Fruit fly (Drosophila melanogaster) whole organism, prepupa: Measurements from ENCODE around the gene CG12535.

Source experiments
- Blimp-1 ChIP-seq: fragments of 200-800 bp; sonication (Bioruptor generic); optimal IDR thresholded peaks from 3 replicates; lab custom pipeline; 2017; ENCODE audit warnings: missing biosample characterization, missing genetic modification characterization, mild to moderate bottlenecking, moderate library complexity, missing genetic modification reagents
- CG10669 ChIP-seq: fragments of 200-800 bp; sonication (Bioruptor generic); optimal IDR thresholded peaks from 3 replicates; lab custom pipeline; 2018; ENCODE audit warnings: missing biosample characterization, mild to moderate bottlenecking, missing genetic modification characterization, moderate library complexity
- CG11294 ChIP-seq: fragments of 200-800 bp; sonication (Bioruptor generic); IDR thresholded peaks from 2 replicates; pipeline ENCODE4 v1.3.6; 2022; ENCODE audit warnings: missing biosample characterization, missing genetic modification characterization
- CG11762 ChIP-seq: fragments of 200-800 bp; sonication (Bioruptor generic); optimal IDR thresholded peaks from 3 replicates; lab custom pipeline; 2016; ENCODE audit warnings: missing biosample characterization, missing genetic modification characterization; ENCODE audit not compliant: insufficient read depth
- CG15336 ChIP-seq: fragments of 200-800 bp; sonication (Bioruptor generic); IDR thresholded peaks from 2 replicates; pipeline ENCODE4 v1.3.6; 2022; ENCODE audit warnings: missing biosample characterization, missing genetic modification characterization
- CG1621 ChIP-seq: fragments of 200-800 bp; sonication (Bioruptor generic); optimal IDR thresholded peaks from 3 replicates; lab custom pipeline; 2018; ENCODE audit warnings: missing biosample characterization, mild to moderate bottlenecking, missing genetic modification characterization
- CG3032 ChIP-seq: fragments of 200-800 bp; optimal IDR thresholded peaks from 2 replicates; lab custom pipeline; 2019; ENCODE audit warnings: missing biosample characterization, mild to moderate bottlenecking, missing genetic modification characterization, moderate library complexity
- CG34406 ChIP-seq: fragments of 200-800 bp; sonication (Bioruptor generic); optimal IDR thresholded peaks from 3 replicates; lab custom pipeline; 2016; ENCODE audit warnings: missing biosample characterization, missing genetic modification characterization
- CG3919 ChIP-seq: fragments of 200-800 bp; sonication (Bioruptor generic); optimal IDR thresholded peaks from 3 replicates; lab custom pipeline; 2016; ENCODE audit warnings: missing biosample characterization, missing genetic modification characterization
- CG4318 ChIP-seq: fragments of 200-800 bp; sonication (Bioruptor generic); optimal IDR thresholded peaks from 3 replicates; lab custom pipeline; 2017; ENCODE audit warnings: missing biosample characterization, mild to moderate bottlenecking, missing genetic modification characterization
- CG6854 ChIP-seq: fragments of 200-800 bp; sonication (Bioruptor generic); optimal IDR thresholded peaks from 2 replicates; lab custom pipeline; 2017; ENCODE audit warnings: missing biosample characterization, mild to moderate bottlenecking, missing genetic modification characterization
- CG7368 ChIP-seq: fragments of 200-800 bp; sonication (Bioruptor generic); optimal IDR thresholded peaks from 3 replicates; lab custom pipeline; 2016; ENCODE audit warnings: missing biosample characterization, missing genetic modification characterization
- CG8119 ChIP-seq: fragments of 200-800 bp; sonication (Bioruptor generic); IDR thresholded peaks from 3 replicates; pipeline ENCODE4 v1.3.6; 2022; ENCODE audit warnings: missing biosample characterization, missing genetic modification characterization
- CG8319 ChIP-seq: fragments of 200-800 bp; sonication (Bioruptor generic); optimal IDR thresholded peaks from 3 replicates; lab custom pipeline; 2016; ENCODE audit warnings: missing biosample characterization, missing genetic modification characterization
- CG8632 ChIP-seq: fragments of 200-800 bp; sonication (Bioruptor generic); optimal IDR thresholded peaks from 3 replicates; lab custom pipeline; 2016; ENCODE audit warnings: missing biosample characterization, missing genetic modification characterization
- CG9139 ChIP-seq: fragments of 200-800 bp; sonication (Bioruptor generic); optimal IDR thresholded peaks from 3 replicates; lab custom pipeline; 2017; ENCODE audit warnings: missing biosample characterization, mild to moderate bottlenecking, missing genetic modification characterization
- Eip75B ChIP-seq: fragments of 200-800 bp; sonication (Bioruptor generic); optimal IDR thresholded peaks from 3 replicates; lab custom pipeline; 2016; ENCODE audit warnings: missing biosample characterization, missing genetic modification characterization
- Gug ChIP-seq: fragments of 200-800 bp; sonication (Bioruptor generic); IDR thresholded peaks from 2 replicates; pipeline ENCODE4 v1.3.6; 2022; ENCODE audit warnings: missing biosample characterization, missing genetic modification characterization
- Hr38 ChIP-seq: sonication (Bioruptor generic); optimal IDR thresholded peaks from 2 replicates; lab custom pipeline; 2016; ENCODE audit warnings: missing biosample characterization, missing genetic modification characterization
- Hr39 ChIP-seq: fragments of 200-800 bp; sonication (Bioruptor generic); optimal IDR thresholded peaks from 2 replicates; lab custom pipeline; 2016; ENCODE audit warnings: missing biosample characterization, missing genetic modification characterization
- Hr4 ChIP-seq: fragments of 200-800 bp; sonication (Bioruptor generic); optimal IDR thresholded peaks from 3 replicates; lab custom pipeline; 2016; ENCODE audit warnings: missing biosample characterization, missing genetic modification characterization
- OdsH ChIP-seq: fragments of 200-800 bp; sonication (Bioruptor generic); optimal IDR thresholded peaks from 3 replicates; lab custom pipeline; 2016; ENCODE audit warnings: missing biosample characterization, missing genetic modification characterization
- Sox102F ChIP-seq: fragments of 200-800 bp; sonication (Bioruptor generic); optimal IDR thresholded peaks from 2 replicates; lab custom pipeline; 2016; ENCODE audit warnings: missing biosample characterization, mild to moderate bottlenecking, missing genetic modification characterization
- Sox14 ChIP-seq: fragments of 200-800 bp; sonication (Bioruptor generic); optimal IDR thresholded peaks from 3 replicates; lab custom pipeline; 2016; ENCODE audit warnings: missing biosample characterization, missing genetic modification characterization
- achi ChIP-seq: fragments of 200-800 bp; sonication (Bioruptor generic); optimal IDR thresholded peaks from 3 replicates; lab custom pipeline; 2016; ENCODE audit warnings: missing biosample characterization, missing genetic modification characterization
- acj6 ChIP-seq: fragments of 200-800 bp; sonication (Bioruptor generic); optimal IDR thresholded peaks from 3 replicates; lab custom pipeline; 2016; ENCODE audit warnings: missing biosample characterization, missing genetic modification characterization
- cyc ChIP-seq: fragments of 200-800 bp; sonication (Bioruptor generic); optimal IDR thresholded peaks from 3 replicates; lab custom pipeline; 2016; ENCODE audit warnings: missing biosample characterization, missing genetic modification characterization
- dsx ChIP-seq: fragments of 200-800 bp; optimal IDR thresholded peaks from 3 replicates; lab custom pipeline; 2019; ENCODE audit warnings: missing biosample characterization, mild to moderate bottlenecking, missing genetic modification characterization, moderate library complexity; ENCODE audit not compliant: poor library complexity, severe bottlenecking
- eg ChIP-seq: fragments of 200-800 bp; sonication (Bioruptor generic); IDR thresholded peaks from 3 replicates; pipeline ENCODE4 v1.3.6; 2022; ENCODE audit warnings: missing biosample characterization, missing genetic modification characterization
- esn ChIP-seq: fragments of 200-800 bp; sonication (Bioruptor generic); optimal IDR thresholded peaks from 2 replicates; lab custom pipeline; 2016; ENCODE audit warnings: missing biosample characterization, mild to moderate bottlenecking, missing genetic modification characterization, moderate library complexity
- lz ChIP-seq: fragments of 200-800 bp; sonication (Bioruptor generic); optimal IDR thresholded peaks from 3 replicates; lab custom pipeline; 2016; ENCODE audit warnings: missing biosample characterization, missing genetic modification characterization
- pdm3 ChIP-seq: fragments of 200-800 bp; sonication (Bioruptor generic); optimal IDR thresholded peaks from 3 replicates; lab custom pipeline; 2016; ENCODE audit warnings: missing biosample characterization, missing genetic modification characterization
- salr ChIP-seq, 2 experiments: fragments of 200-800 bp; sonication (Bioruptor generic); optimal IDR thresholded peaks; 3 replicates each; lab custom pipeline; 2016 to 2018; ENCODE audit warnings: missing biosample characterization in 2 of 2, missing genetic modification characterization in 2 of 2, mild to moderate bottlenecking in 1 of 2
- ss ChIP-seq, 2 experiments: fragments of 200-800 bp; sonication (Bioruptor generic); optimal IDR thresholded peaks; 2 replicates in 1 of 2; 3 replicates in 1 of 2; lab custom pipeline; 2017 to 2018; ENCODE audit warnings: mild to moderate bottlenecking in 2 of 2, missing biosample characterization in 2 of 2, missing genetic modification characterization in 2 of 2, moderate library complexity in 1 of 2

The CG12535 gene

DNA sequence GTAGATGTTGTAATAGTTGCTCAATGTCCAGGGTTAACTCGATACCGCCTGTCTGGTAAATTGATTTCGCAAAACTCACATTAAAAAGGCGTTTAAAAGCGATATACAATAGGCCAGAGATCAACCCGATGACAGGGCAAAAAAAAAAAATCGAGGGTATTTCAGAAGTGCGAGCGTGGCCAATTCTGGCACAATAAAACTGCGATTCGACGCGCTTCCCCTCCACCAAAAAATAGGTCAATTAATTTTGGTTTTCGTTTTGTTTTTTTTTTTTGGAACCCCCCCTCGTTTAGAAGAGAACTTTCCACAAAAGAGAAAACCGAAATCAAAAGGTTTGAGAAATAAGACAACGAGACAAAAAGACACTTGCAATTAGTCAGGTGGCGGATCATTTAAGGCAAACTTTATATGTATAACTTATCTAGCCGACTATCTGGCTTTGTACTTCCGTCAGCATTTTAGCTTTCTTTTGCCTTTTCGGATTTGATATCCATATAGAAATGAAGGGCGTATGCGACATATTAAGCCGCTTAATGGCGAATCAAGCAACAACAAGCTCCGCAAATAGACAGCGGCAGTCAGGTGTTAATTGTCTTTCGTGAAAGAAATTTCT, 21.8 kb upstream of the CG12535 start:
- TF ChIP-seq achi (GFP tag; lab: Kevin White, UChicago): no peak

DNA sequence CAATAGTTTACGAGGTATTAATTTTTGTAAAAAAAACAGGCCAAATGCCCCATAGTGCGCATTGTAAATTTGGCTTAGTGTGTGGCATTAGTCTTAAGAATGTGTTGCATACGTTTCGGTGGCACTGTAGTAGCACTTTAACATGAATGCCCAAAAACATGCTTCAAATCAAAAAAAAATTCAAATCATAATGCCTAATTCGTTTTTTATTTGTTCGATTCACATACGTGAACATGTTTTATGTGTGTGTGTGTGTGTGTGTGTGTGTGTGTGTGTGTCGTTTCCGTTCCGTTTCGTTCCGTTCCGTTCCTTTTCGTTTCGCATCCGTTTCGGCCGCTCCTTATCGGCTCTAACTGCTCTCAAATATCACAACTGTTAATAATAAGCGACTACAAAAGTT, 16.8 kb upstream of the CG12535 start:
- TF ChIP-seq CG8632 (GFP tag; lab: Kevin White, UChicago) (no peak), ss (GFP tag; optimal IDR thresholded peaks at IDR 0.05; lab: Kevin White, UChicago) (no peak), CG11762 (GFP tag; lab: Kevin White, UChicago) (no peak), CG3032 (tag; lab: Kevin White, UChicago) (no peak), Eip75B (GFP tag; lab: Kevin White, UChicago) (no peak), CG7368 (GFP tag; lab: Kevin White, UChicago) (no peak), dsx (GFP tag; lab: Kevin White, UChicago) (no peak), CG9139 (GFP tag; lab: Kevin White, UChicago) (no peak), CG8319 (GFP tag; lab: Kevin White, UChicago) (no peak), CG6854 (GFP tag; lab: Kevin White, UChicago) (no peak), Sox102F (GFP tag; lab: Kevin White, UChicago) (no peak), esn (GFP tag; lab: Kevin White, UChicago) (no peak), eg (no peak), CG3919 (GFP tag; lab: Kevin White, UChicago) (no peak), lz (GFP tag; lab: Kevin White, UChicago) (no peak), CG10669 (GFP tag; lab: Kevin White, UChicago) (no peak), CG11294 (GFP tag; lab: Robert Waterston, UW) (no peak), CG8119 (GFP tag; lab: Robert Waterston, UW) (no peak), acj6 (no peak)
- TF ChIP-seq, all 60 proteins: peak for 0

DNA sequence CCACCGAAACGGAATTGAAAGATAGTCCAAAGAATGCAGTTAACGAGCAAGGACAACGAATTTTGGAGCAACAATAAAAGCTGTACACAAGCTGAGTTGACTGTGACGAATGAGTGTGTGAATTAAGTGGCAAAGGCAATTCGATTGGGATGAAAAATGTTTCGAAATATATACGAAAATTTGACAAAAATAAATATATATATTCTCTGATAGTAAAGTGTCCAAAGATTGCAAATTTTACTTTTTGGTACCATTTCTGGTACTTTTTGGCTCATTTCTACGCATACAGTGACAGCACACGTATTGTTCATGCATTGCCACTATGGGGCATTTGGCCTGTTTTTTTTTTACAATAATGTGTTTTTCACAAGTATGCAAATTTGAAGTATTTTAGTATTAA, 15.2 kb upstream of the CG12535 start, which contains the start of gene CG16781:
Gene CG16781, minus strand, starts transcription at position 101 of the 400 bp plus-strand sequence.
- TF ChIP-seq CG11294 (GFP tag; lab: Robert Waterston, UW): no peak
- no peak for TF ChIP-seq salr (GFP tag; optimal IDR thresholded peaks at IDR 0.05; lab: Kevin White, UChicago)
- TF ChIP-seq Hr38 (GFP tag; lab: Kevin White, UChicago): no peak
- no peak for TF ChIP-seq OdsH
- TF ChIP-seq acj6: no peak
- no peak for TF ChIP-seq Hr39 (GFP tag; lab: Kevin White, UChicago)
- no peak for TF ChIP-seq CG11762 (GFP tag; lab: Kevin White, UChicago)
- TF ChIP-seq CG1621: no peak
- no peak for TF ChIP-seq cyc (GFP tag; lab: Kevin White, UChicago)
- no peak for TF ChIP-seq Sox14

DNA sequence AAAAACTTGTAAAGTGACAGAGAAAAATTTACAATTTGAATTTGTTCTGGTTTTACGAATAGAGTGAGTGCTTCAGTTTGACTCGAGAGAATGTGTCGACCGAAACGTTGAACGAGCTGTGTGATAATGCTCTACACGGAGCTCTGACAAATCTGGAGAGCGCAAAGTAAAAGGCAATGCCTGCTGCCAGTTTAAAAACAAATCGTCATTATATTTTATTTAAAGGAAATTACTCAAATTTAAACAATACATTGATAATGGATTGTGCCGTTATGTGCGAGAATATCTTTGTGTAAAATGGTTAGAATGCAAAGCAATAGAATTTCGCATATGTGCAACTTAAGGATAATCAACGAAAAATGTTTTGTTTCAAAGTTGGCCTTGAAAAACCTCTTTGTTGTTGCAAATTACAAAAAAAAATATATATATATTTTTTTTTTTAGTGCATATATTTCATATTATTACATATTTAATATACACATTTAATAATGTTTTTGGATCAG, 11.4 kb upstream of the CG12535 start, which contains the start of the genes CG16782 and CG10801:
Gene CG16782, minus strand, starts transcription at position 101 of the 503 bp plus-strand sequence.
Gene CG10801, plus strand, starts transcription at position 453 of the 503 bp plus-strand sequence.
- TF ChIP-seq pdm3 (GFP tag; lab: Kevin White, UChicago) (no peak), CG15336 (no peak), Blimp-1 (GFP tag; lab: Kevin White, UChicago) (no peak), cyc (GFP tag; lab: Kevin White, UChicago) (no peak)

DNA sequence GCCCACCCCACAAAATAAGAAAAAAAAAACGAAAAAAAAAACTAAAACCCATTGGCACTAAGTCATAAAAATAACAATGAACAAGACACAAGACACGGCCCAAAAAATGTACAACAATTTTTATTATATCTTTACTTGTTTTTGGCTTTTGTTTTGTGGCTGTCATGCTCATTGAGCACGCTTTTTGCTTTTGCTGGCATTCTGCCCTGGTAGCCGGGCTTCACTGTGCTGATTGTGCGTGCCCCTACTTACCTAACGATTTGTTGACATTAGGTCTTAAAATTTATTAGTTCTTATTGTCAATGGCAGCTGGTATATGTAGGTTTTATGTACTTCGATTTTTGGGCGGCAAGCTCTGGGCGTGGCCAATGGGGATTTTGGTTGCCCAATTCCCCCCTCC, 9.7 kb upstream of the CG12535 start:
- TF ChIP-seq CG34406 (no peak), Hr4 (GFP tag; lab: Kevin White, UChicago) (no peak), CG9139 (GFP tag; lab: Kevin White, UChicago) (no peak), Hr38 (GFP tag; lab: Kevin White, UChicago) (no peak), CG4318 (GFP tag; lab: Kevin White, UChicago) (no peak), Gug (GFP tag; lab: Robert Waterston, UW) (no peak), CG3032 (tag; lab: Kevin White, UChicago) (no peak), Blimp-1 (GFP tag; lab: Kevin White, UChicago) (no peak), CG1621 (no peak)
- TF ChIP-seq, all 60 proteins: peak for 0
